Fruit fly (Drosophila melanogaster) whole organism, adult: Measurements from ENCODE around the gene CG15765.

Source experiments
- CG11617 ChIP-seq: fragments of 200-800 bp; sonication (Bioruptor generic); optimal IDR thresholded peaks from 2 replicates; lab custom pipeline; 2017; ENCODE audit warnings: mild to moderate bottlenecking, missing biosample characterization, missing genetic modification reagents, missing genetic modification characterization
- CG12768 ChIP-seq: fragments of 200-800 bp; sonication (Bioruptor generic); optimal IDR thresholded peaks from 2 replicates; lab custom pipeline; 2017; ENCODE audit warnings: missing biosample characterization, missing genetic modification characterization, mild to moderate bottlenecking, moderate library complexity, missing genetic modification reagents
- CG14711 ChIP-seq: fragments of 200-800 bp; sonication (Bioruptor generic); optimal IDR thresholded peaks from 2 replicates; lab custom pipeline; 2018; ENCODE audit warnings: missing biosample characterization, mild to moderate bottlenecking, missing genetic modification characterization, moderate library complexity
- CG1620 ChIP-seq: fragments of 200-800 bp; sonication (Bioruptor generic); optimal IDR thresholded peaks from 2 replicates; lab custom pipeline; 2016; ENCODE audit warnings: missing biosample characterization, missing genetic modification characterization
- CG33017 ChIP-seq: fragments of 200-800 bp; sonication (Bioruptor generic); optimal IDR thresholded peaks from 2 replicates; lab custom pipeline; 2018; ENCODE audit warnings: missing biosample characterization, mild to moderate bottlenecking, missing genetic modification characterization, moderate library complexity
- CG5204 ChIP-seq: fragments of 200-800 bp; sonication (Bioruptor generic); optimal IDR thresholded peaks from 2 replicates; lab custom pipeline; 2016; ENCODE audit warnings: missing biosample characterization, missing genetic modification characterization
- CG7045 ChIP-seq: fragments of 200-800 bp; sonication (Bioruptor generic); optimal IDR thresholded peaks from 2 replicates; lab custom pipeline; 2017; ENCODE audit warnings: missing biosample characterization, mild to moderate bottlenecking, missing genetic modification characterization
- CG7101 ChIP-seq: fragments of 200-800 bp; sonication (Bioruptor generic); optimal IDR thresholded peaks from 2 replicates; lab custom pipeline; 2018; ENCODE audit warnings: missing biosample characterization, mild to moderate bottlenecking, missing genetic modification characterization, moderate library complexity
- Clk ChIP-seq: fragments of 200-800 bp; sonication (Bioruptor generic); optimal IDR thresholded peaks from 2 replicates; lab custom pipeline; 2017; ENCODE audit warnings: missing biosample characterization, missing genetic modification characterization
- Crg-1 ChIP-seq: fragments of 200-800 bp; sonication (Bioruptor generic); optimal IDR thresholded peaks from 2 replicates; lab custom pipeline; 2016; ENCODE audit warnings: missing biosample characterization, missing genetic modification characterization
- Hr96 ChIP-seq: fragments of 200-800 bp; sonication (Bioruptor generic); optimal IDR thresholded peaks from 2 replicates; lab custom pipeline; 2016; ENCODE audit warnings: missing biosample characterization, missing genetic modification characterization
- Mnt ChIP-seq: fragments of 200-800 bp; sonication (Bioruptor generic); optimal IDR thresholded peaks from 2 replicates; lab custom pipeline; 2016; ENCODE audit warnings: missing biosample characterization, mild to moderate bottlenecking, missing genetic modification characterization
- bab1 ChIP-seq: fragments of 200-800 bp; sonication (Bioruptor generic); optimal IDR thresholded peaks from 3 replicates; lab custom pipeline; 2019; ENCODE audit warnings: missing biosample characterization, mild to moderate bottlenecking, missing genetic modification characterization, moderate library complexity
- cic ChIP-seq: fragments of 200-800 bp; sonication (Bioruptor generic); optimal IDR thresholded peaks from 2 replicates; lab custom pipeline; 2017; ENCODE audit warnings: missing biosample characterization, mild to moderate bottlenecking, missing genetic modification characterization, moderate library complexity
- cnc ChIP-seq, 2 experiments: fragments of >200 bp; optimal IDR thresholded peaks; 2 replicates each; lab custom pipeline; 2017
- kay ChIP-seq: fragments of 200-800 bp; sonication (Bioruptor generic); peaks from one replicate; lab custom pipeline; 2016; ENCODE audit warnings: missing biosample characterization, missing genetic modification characterization, borderline replicate concordance
- ovo ChIP-seq: fragments of 200-800 bp; sonication (Bioruptor generic); optimal IDR thresholded peaks from 2 replicates; lab custom pipeline; 2016; ENCODE audit warnings: missing biosample characterization, missing genetic modification characterization
- pad ChIP-seq: fragments of 200-800 bp; sonication (Bioruptor generic); optimal IDR thresholded peaks from 3 replicates; lab custom pipeline; 2017; ENCODE audit warnings: missing biosample characterization, missing genetic modification characterization, mild to moderate bottlenecking, moderate library complexity, missing genetic modification reagents
- tj ChIP-seq: fragments of 200-800 bp; sonication (Bioruptor generic); optimal IDR thresholded peaks from 3 replicates; lab custom pipeline; 2017; ENCODE audit warnings: missing biosample characterization, mild to moderate bottlenecking, missing genetic modification characterization, moderate library complexity
- toe ChIP-seq: fragments of 200-800 bp; sonication (Bioruptor generic); optimal IDR thresholded peaks from 2 replicates; lab custom pipeline; 2016; ENCODE audit warnings: missing biosample characterization, missing genetic modification characterization

The CG15765 gene

DNA sequence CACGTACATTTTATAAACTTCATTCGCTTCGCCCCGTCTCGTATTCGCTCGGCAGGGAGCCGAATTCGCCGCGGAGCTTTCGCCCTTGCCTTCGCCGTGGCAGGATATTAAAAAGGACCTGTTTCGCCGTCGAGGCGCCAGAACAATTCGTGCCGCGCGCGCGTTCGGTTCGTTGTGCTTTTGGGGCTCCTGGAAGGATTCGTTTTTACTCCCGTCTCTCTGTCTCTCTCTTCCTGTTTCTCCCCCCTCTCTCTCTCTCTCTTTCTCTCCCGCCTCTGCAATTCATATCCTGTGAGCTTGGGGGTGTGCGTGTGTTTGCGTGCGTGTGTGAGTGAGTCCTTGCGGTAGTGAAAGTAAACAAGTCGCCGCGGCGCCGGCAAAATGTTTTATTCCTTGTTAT lies at the start of gene CG15765:
TSS of gene CG15765 (plus strand) at position 132 of the 400 bp plus-strand sequence.
- TF ChIP-seq Mnt (no peak), CG14711 (tag; lab: Kevin White, UChicago) (no peak), kay (GFP tag; lab: Kevin White, UChicago) (no peak), toe (no peak), CG12768 (GFP tag; lab: Kevin White, UChicago) (no peak), pad (GFP tag; lab: Kevin White, UChicago) (no peak), bab1 (GFP tag; lab: Kevin White, UChicago) (no peak), Clk (no peak)

DNA sequence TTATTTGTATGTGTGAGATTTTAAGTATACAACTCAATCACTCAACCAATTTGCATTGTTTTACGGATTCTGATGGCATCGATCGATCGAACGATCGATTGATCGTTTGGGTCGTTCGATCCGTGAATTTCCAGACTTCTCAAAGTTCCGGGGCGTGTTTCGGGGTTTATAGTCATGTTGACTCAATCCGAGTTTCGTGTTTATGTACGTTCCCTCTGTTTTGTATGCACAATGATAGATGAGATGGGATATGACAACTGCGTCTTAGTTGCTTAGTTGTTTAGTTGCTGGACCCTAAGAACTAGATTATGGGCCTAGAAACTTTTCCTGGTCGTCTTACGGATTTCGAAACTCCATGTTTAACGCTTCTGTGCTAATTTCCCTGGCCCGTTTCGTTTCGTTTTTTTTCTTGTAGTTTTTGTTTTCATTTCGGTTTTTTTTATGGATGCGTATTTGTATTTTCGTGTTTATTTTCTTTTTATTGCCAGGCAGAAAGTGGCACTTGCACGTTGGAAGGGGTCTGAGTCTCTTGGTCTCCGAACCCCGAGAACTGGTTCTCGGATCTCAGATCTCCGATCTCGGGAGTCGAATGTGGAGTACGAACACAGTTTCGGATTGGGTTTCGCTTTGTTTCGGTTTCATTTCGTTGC lies 49.6 kb upstream of the CG15765 start:
- TF ChIP-seq Crg-1 (GFP tag; lab: Kevin White, UChicago): no peak
- no peak for TF ChIP-seq CG5204
- TF ChIP-seq tj (GFP tag; lab: Kevin White, UChicago): no peak
- TF ChIP-seq toe: no peak
- no peak for TF ChIP-seq CG1620 (GFP tag; lab: Kevin White, UChicago)
- TF ChIP-seq Hr96 (GFP tag; lab: Kevin White, UChicago): no peak
- TF ChIP-seq ovo (GFP tag; lab: Kevin White, UChicago): no peak
- no peak for TF ChIP-seq Mnt
- no peak for TF ChIP-seq CG14711 (tag; lab: Kevin White, UChicago)
- no peak for TF ChIP-seq bab1 (GFP tag; lab: Kevin White, UChicago)
- TF ChIP-seq CG7101: no peak
- no peak for TF ChIP-seq cic (GFP tag; lab: Kevin White, UChicago)
- TF ChIP-seq CG33017: no peak
- no peak for TF ChIP-seq CG12768 (GFP tag; lab: Kevin White, UChicago)
- TF ChIP-seq cnc (optimal IDR thresholded peaks at IDR 0.05; lab: Kevin White, UChicago): no peak
- TF ChIP-seq pad (GFP tag; lab: Kevin White, UChicago): no peak
- TF ChIP-seq kay (GFP tag; lab: Kevin White, UChicago): no peak
- no peak for TF ChIP-seq CG7045 (GFP tag; lab: Kevin White, UChicago)

DNA sequence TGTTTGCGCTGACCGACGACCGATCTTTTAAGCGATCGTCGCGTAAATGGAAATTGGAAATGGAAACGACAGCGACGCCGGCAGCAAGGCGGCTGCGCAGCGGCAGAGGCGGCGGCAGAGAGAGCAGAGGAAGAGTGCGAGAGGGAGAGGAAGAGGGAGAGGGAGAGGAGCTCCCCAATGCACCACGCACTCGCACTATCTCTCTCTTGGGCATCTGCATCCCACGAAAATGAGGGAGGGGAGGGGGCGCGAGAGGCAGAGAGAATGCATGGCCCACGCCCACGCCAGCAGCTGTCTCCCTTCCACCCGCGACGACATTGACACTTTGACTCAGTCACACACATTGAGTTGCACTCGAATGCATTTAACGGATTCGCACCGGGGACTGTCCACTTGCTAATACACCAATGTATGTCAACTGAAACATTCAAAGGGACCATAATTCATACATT lies 47.6 kb upstream of the CG15765 start, which contains the start of gene CG3097:
TSS of gene CG3097 (minus strand) at position 51 of the 452 bp plus-strand sequence.
- TF ChIP-seq CG12768 (GFP tag; lab: Kevin White, UChicago) (no peak), pad (GFP tag; lab: Kevin White, UChicago) (peak; percentile 81)

DNA sequence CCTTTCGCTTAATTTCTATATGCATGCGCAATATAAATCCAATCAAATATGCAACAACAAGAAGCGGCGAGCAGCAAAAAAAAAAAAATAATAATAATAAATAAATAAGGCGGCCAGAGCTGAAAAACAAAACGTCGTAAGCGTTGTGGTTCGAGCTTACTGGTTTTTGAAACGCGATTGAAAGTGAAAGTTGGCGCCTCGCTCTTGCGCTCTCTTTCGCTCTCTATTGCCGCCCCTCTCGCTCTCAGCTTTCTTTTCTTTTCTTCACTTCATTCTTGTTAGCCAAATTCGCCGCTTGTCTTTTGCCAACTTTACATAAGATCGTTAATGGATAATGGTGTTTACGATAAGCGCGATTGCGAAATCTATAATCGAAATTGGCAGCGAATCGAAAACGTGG lies 46.0 kb upstream of the CG15765 start:
- TF ChIP-seq Crg-1 (GFP tag; lab: Kevin White, UChicago) (no peak), Clk (no peak), Hr96 (GFP tag; lab: Kevin White, UChicago) (no peak), Mnt (no peak), CG11617 (GFP tag; lab: Kevin White, UChicago) (no peak), toe (no peak), CG1620 (GFP tag; lab: Kevin White, UChicago) (no peak), CG5204 (no peak), CG7045 (GFP tag; lab: Kevin White, UChicago) (no peak), CG14711 (tag; lab: Kevin White, UChicago) (no peak), kay (GFP tag; lab: Kevin White, UChicago) (no peak), bab1 (GFP tag; lab: Kevin White, UChicago) (no peak), cic (GFP tag; lab: Kevin White, UChicago) (no peak), tj (GFP tag; lab: Kevin White, UChicago) (no peak)

DNA sequence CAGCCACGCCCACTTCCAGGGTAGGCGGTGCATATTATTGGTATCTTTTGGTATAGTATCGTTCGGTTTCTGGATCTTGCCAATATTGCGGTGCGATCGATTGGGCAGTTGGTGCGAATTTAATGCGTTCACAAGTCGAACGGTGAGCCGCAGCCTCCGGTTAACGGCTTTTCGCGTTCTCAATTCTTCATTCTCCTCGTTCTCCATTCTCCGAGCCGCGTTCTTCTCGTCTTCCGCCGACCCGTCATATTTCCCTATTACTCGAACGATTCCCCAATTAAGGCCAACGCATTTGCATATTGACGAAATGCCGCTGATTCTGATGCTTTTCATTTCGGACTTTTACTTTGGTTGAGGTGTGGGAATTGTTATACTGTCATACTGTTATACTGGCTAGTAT lies 41.8 kb upstream of the CG15765 start, which contains the start of gene CG42264:
TSS of gene CG42264 (minus strand) at position 101 of the 400 bp plus-strand sequence.
- TF ChIP-seq CG5204 (no peak), CG7101 (no peak), CG12768 (GFP tag; lab: Kevin White, UChicago) (no peak), Hr96 (GFP tag; lab: Kevin White, UChicago) (no peak), ovo (GFP tag; lab: Kevin White, UChicago) (no peak), Clk (no peak), CG33017 (no peak), Mnt (no peak), Crg-1 (GFP tag; lab: Kevin White, UChicago) (no peak), bab1 (GFP tag; lab: Kevin White, UChicago) (no peak), kay (GFP tag; lab: Kevin White, UChicago) (no peak), toe (no peak), CG11617 (GFP tag; lab: Kevin White, UChicago) (no peak), CG14711 (tag; lab: Kevin White, UChicago) (no peak), CG7045 (GFP tag; lab: Kevin White, UChicago) (no peak), CG1620 (GFP tag; lab: Kevin White, UChicago) (no peak)

DNA sequence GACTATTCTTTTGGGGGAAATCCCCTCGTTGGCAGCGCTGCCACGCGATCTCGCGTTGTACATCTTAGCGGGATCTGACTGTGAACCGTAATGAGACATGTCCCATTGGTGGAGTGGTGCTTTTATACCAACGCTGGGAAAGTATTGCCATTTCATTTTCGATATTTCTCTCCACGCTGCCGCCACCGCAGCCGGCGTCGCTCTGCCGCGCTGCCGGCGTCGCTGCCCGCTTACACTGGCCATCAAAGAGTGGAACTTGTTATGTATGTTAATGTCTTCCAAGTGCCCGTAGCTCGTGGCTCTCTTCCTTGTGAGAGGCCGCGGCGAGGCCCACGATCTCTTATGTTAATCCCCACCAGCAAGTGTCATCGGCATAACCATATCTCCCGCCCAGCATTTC lies 36.8 kb upstream of the CG15765 start, which contains the start of gene CG3108:
TSS of gene CG3108 (minus strand) at position 101 of the 400 bp plus-strand sequence.
- no peak for TF ChIP-seq Clk
- TF ChIP-seq Hr96 (GFP tag; lab: Kevin White, UChicago): no peak
- no peak for TF ChIP-seq CG11617 (GFP tag; lab: Kevin White, UChicago)
